Worm (Caenorhabditis elegans) whole organism, L1 larva: ENCODE results near the gene prx-5.
A peak's percentile ranks its signal among the peaks of the same experiment; 100 is the strongest.

Experiments used
- egl-27 ChIP-seq, 2 experiments: fragments of 150-350 bp in 1 of 2; sonication (generic microtip); optimal IDR thresholded peaks; 3 replicates each; lab custom pipeline; 2017 to 2018; ENCODE audit warnings: missing biosample characterization in 2 of 2, missing genetic modification characterization in 2 of 2, missing genetic modification reagents in 2 of 2
- fkh-10 ChIP-seq: sonication (generic microtip); optimal IDR thresholded peaks from 2 replicates; lab custom pipeline; 2017; ENCODE audit warnings: missing biosample characterization, missing genetic modification reagents, missing genetic modification characterization
- lin-15B ChIP-seq: fragments of 150-350 bp; sonication (generic microtip); optimal IDR thresholded peaks from 3 replicates; lab custom pipeline; 2014; ENCODE audit warnings: missing biosample characterization, missing genetic modification characterization
- mef-2 ChIP-seq: fragments of 150-350 bp; optimal IDR thresholded peaks from 2 replicates; lab custom pipeline; 2014; ENCODE audit warnings: missing biosample characterization, missing genetic modification characterization

DNA sequence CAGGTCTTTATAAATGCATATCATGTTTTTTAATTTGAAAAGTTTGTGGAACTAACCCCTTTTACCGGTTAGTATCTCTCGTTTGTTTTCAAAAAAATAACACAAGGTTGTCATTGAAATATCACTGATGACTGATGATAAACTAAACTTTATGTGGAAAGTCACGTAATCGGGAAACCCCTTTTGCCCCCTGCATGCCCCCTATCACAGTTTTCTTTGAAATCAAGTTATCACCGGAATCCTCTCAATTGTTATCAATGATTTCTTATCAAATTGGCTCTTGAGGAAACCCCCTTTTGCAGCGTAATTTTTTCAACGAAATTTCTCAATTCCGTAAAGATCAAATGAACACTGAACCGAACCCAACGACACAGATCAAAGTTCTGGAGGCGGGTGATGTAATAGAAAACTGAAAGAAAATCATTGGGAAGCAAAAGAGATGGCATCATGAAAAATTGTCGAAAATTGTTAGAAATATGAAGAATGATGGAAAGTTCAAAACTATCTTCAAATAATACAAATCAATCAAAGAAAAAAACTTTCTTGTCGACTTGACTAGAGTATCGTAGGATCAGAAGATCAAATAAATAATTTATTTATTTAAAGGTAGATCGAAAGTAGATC is 35.8 kb downstream of the prx-5 start:
- TF ChIP-seq egl-27 (tag; optimal IDR thresholded peaks at IDR 0.05; lab: Kevin White, UChicago) (peak in 1 of 2 experiments; percentile 19), lin-15B (tag; lab: Kevin White, UChicago) (no peak), fkh-10 (GFP tag; lab: Kevin White, UChicago) (no peak), mef-2 (no peak)
